Fruit fly (Drosophila melanogaster) whole organism, prepupa: ENCODE results near the gene CG7497.

Experiments used
- Blimp-1 ChIP-seq: fragments of 200-800 bp; sonication (Bioruptor generic); optimal IDR thresholded peaks from 3 replicates; lab custom pipeline; 2017; ENCODE audit warnings: missing biosample characterization, missing genetic modification characterization, mild to moderate bottlenecking, moderate library complexity, missing genetic modification reagents
- CG10631 ChIP-seq: fragments of 200-800 bp; sonication (Bioruptor generic); optimal IDR thresholded peaks from 2 replicates; lab custom pipeline; 2016; ENCODE audit warnings: missing biosample characterization, missing genetic modification characterization
- CG10669 ChIP-seq: fragments of 200-800 bp; sonication (Bioruptor generic); optimal IDR thresholded peaks from 3 replicates; lab custom pipeline; 2018; ENCODE audit warnings: missing biosample characterization, mild to moderate bottlenecking, missing genetic modification characterization, moderate library complexity
- CG11294 ChIP-seq: fragments of 200-800 bp; sonication (Bioruptor generic); IDR thresholded peaks from 2 replicates; pipeline ENCODE4 v1.3.6; 2022; ENCODE audit warnings: missing biosample characterization, missing genetic modification characterization
- CG11762 ChIP-seq: fragments of 200-800 bp; sonication (Bioruptor generic); optimal IDR thresholded peaks from 3 replicates; lab custom pipeline; 2016; ENCODE audit warnings: missing biosample characterization, missing genetic modification characterization; ENCODE audit not compliant: insufficient read depth
- CG1621 ChIP-seq: fragments of 200-800 bp; sonication (Bioruptor generic); optimal IDR thresholded peaks from 3 replicates; lab custom pipeline; 2018; ENCODE audit warnings: missing biosample characterization, mild to moderate bottlenecking, missing genetic modification characterization
- CG31627 ChIP-seq: fragments of 200-800 bp; sonication (Bioruptor generic); optimal IDR thresholded peaks from 3 replicates; lab custom pipeline; 2016; ENCODE audit warnings: missing biosample characterization, missing genetic modification characterization
- CG32006 ChIP-seq: fragments of 200-800 bp; sonication (Bioruptor generic); optimal IDR thresholded peaks from 3 replicates; lab custom pipeline; 2017; ENCODE audit warnings: missing biosample characterization, mild to moderate bottlenecking, missing genetic modification characterization
- CG34406 ChIP-seq: fragments of 200-800 bp; sonication (Bioruptor generic); optimal IDR thresholded peaks from 3 replicates; lab custom pipeline; 2016; ENCODE audit warnings: missing biosample characterization, missing genetic modification characterization
- CG3919 ChIP-seq: fragments of 200-800 bp; sonication (Bioruptor generic); optimal IDR thresholded peaks from 3 replicates; lab custom pipeline; 2016; ENCODE audit warnings: missing biosample characterization, missing genetic modification characterization
- CG4318 ChIP-seq: fragments of 200-800 bp; sonication (Bioruptor generic); optimal IDR thresholded peaks from 3 replicates; lab custom pipeline; 2017; ENCODE audit warnings: missing biosample characterization, mild to moderate bottlenecking, missing genetic modification characterization
- CG6163 ChIP-seq: fragments of 200-800 bp; sonication (Bioruptor generic); IDR thresholded peaks from 3 replicates; pipeline ENCODE4 v1.3.6; 2022; ENCODE audit warnings: missing biosample characterization, missing genetic modification characterization
- CG6276 ChIP-seq: fragments of 200-800 bp; sonication (Bioruptor generic); optimal IDR thresholded peaks from 2 replicates; lab custom pipeline; 2017; ENCODE audit warnings: missing biosample characterization, mild to moderate bottlenecking, missing genetic modification characterization
- CG6792 ChIP-seq: fragments of 200-800 bp; sonication (Bioruptor generic); optimal IDR thresholded peaks from 3 replicates; lab custom pipeline; 2016; ENCODE audit warnings: missing biosample characterization, missing genetic modification characterization
- CG6808 ChIP-seq: fragments of 200-800 bp; sonication (Bioruptor generic); optimal IDR thresholded peaks from 3 replicates; lab custom pipeline; 2017; ENCODE audit warnings: missing biosample characterization, missing genetic modification characterization, mild to moderate bottlenecking, moderate library complexity, missing genetic modification reagents
- CG6854 ChIP-seq: fragments of 200-800 bp; sonication (Bioruptor generic); optimal IDR thresholded peaks from 2 replicates; lab custom pipeline; 2017; ENCODE audit warnings: missing biosample characterization, mild to moderate bottlenecking, missing genetic modification characterization
- CG8119 ChIP-seq: fragments of 200-800 bp; sonication (Bioruptor generic); IDR thresholded peaks from 3 replicates; pipeline ENCODE4 v1.3.6; 2022; ENCODE audit warnings: missing biosample characterization, missing genetic modification characterization
- CG8319 ChIP-seq: fragments of 200-800 bp; sonication (Bioruptor generic); optimal IDR thresholded peaks from 3 replicates; lab custom pipeline; 2016; ENCODE audit warnings: missing biosample characterization, missing genetic modification characterization
- CG9139 ChIP-seq: fragments of 200-800 bp; sonication (Bioruptor generic); optimal IDR thresholded peaks from 3 replicates; lab custom pipeline; 2017; ENCODE audit warnings: missing biosample characterization, mild to moderate bottlenecking, missing genetic modification characterization
- Eip75B ChIP-seq: fragments of 200-800 bp; sonication (Bioruptor generic); optimal IDR thresholded peaks from 3 replicates; lab custom pipeline; 2016; ENCODE audit warnings: missing biosample characterization, missing genetic modification characterization
- Eip78C ChIP-seq: fragments of 200-800 bp; sonication (Bioruptor generic); peaks from one replicate; lab custom pipeline; 2016; ENCODE audit warnings: missing biosample characterization, missing genetic modification characterization
- Eip93F ChIP-seq: fragments of 200-800 bp; sonication (Bioruptor generic); optimal IDR thresholded peaks from 2 replicates; lab custom pipeline; 2016; ENCODE audit warnings: missing biosample characterization, mild to moderate bottlenecking, missing genetic modification characterization
- Ets21C ChIP-seq: fragments of 200-800 bp; sonication (Bioruptor generic); optimal IDR thresholded peaks from 3 replicates; lab custom pipeline; 2016; ENCODE audit warnings: missing biosample characterization, missing genetic modification characterization
- Hr38 ChIP-seq: sonication (Bioruptor generic); optimal IDR thresholded peaks from 2 replicates; lab custom pipeline; 2016; ENCODE audit warnings: missing biosample characterization, missing genetic modification characterization
- Hr39 ChIP-seq: fragments of 200-800 bp; sonication (Bioruptor generic); optimal IDR thresholded peaks from 2 replicates; lab custom pipeline; 2016; ENCODE audit warnings: missing biosample characterization, missing genetic modification characterization
- Hr4 ChIP-seq: fragments of 200-800 bp; sonication (Bioruptor generic); optimal IDR thresholded peaks from 3 replicates; lab custom pipeline; 2016; ENCODE audit warnings: missing biosample characterization, missing genetic modification characterization
- Lpt ChIP-seq: fragments of 200-800 bp; sonication (Bioruptor generic); optimal IDR thresholded peaks from 3 replicates; lab custom pipeline; 2016; ENCODE audit warnings: missing biosample characterization, missing genetic modification characterization
- Met ChIP-seq: fragments of 200-800 bp; sonication (Bioruptor generic); optimal IDR thresholded peaks from 3 replicates; lab custom pipeline; 2016; ENCODE audit warnings: missing biosample characterization, missing genetic modification characterization
- Smox ChIP-seq: fragments of 200-800 bp; sonication (Bioruptor generic); optimal IDR thresholded peaks from 3 replicates; lab custom pipeline; 2016; ENCODE audit warnings: missing biosample characterization, missing genetic modification characterization
- Sox14 ChIP-seq: fragments of 200-800 bp; sonication (Bioruptor generic); optimal IDR thresholded peaks from 3 replicates; lab custom pipeline; 2016; ENCODE audit warnings: missing biosample characterization, missing genetic modification characterization
- achi ChIP-seq: fragments of 200-800 bp; sonication (Bioruptor generic); optimal IDR thresholded peaks from 3 replicates; lab custom pipeline; 2016; ENCODE audit warnings: missing biosample characterization, missing genetic modification characterization
- acj6 ChIP-seq: fragments of 200-800 bp; sonication (Bioruptor generic); optimal IDR thresholded peaks from 3 replicates; lab custom pipeline; 2016; ENCODE audit warnings: missing biosample characterization, missing genetic modification characterization
- cyc ChIP-seq: fragments of 200-800 bp; sonication (Bioruptor generic); optimal IDR thresholded peaks from 3 replicates; lab custom pipeline; 2016; ENCODE audit warnings: missing biosample characterization, missing genetic modification characterization
- dac ChIP-seq: fragments of 200-800 bp; sonication (Bioruptor generic); optimal IDR thresholded peaks from 2 replicates; lab custom pipeline; 2017; ENCODE audit warnings: missing biosample characterization, mild to moderate bottlenecking, missing genetic modification characterization
- dsx ChIP-seq: fragments of 200-800 bp; optimal IDR thresholded peaks from 3 replicates; lab custom pipeline; 2019; ENCODE audit warnings: missing biosample characterization, mild to moderate bottlenecking, missing genetic modification characterization, moderate library complexity; ENCODE audit not compliant: poor library complexity, severe bottlenecking
- eg ChIP-seq: fragments of 200-800 bp; sonication (Bioruptor generic); IDR thresholded peaks from 3 replicates; pipeline ENCODE4 v1.3.6; 2022; ENCODE audit warnings: missing biosample characterization, missing genetic modification characterization
- esn ChIP-seq: fragments of 200-800 bp; sonication (Bioruptor generic); optimal IDR thresholded peaks from 2 replicates; lab custom pipeline; 2016; ENCODE audit warnings: missing biosample characterization, mild to moderate bottlenecking, missing genetic modification characterization, moderate library complexity
- fd59A ChIP-seq: fragments of 200-800 bp; sonication (Bioruptor generic); optimal IDR thresholded peaks from 2 replicates; lab custom pipeline; 2017; ENCODE audit warnings: missing biosample characterization, mild to moderate bottlenecking, missing genetic modification characterization, missing genetic modification reagents
- fd85E ChIP-seq: fragments of 200-800 bp; sonication (Bioruptor generic); optimal IDR thresholded peaks from 3 replicates; lab custom pipeline; 2016; ENCODE audit warnings: missing biosample characterization, missing genetic modification characterization
- fkh ChIP-seq: fragments of 200-800 bp; sonication (Bioruptor generic); optimal IDR thresholded peaks from 3 replicates; lab custom pipeline; 2017; ENCODE audit warnings: missing biosample characterization, mild to moderate bottlenecking, missing genetic modification characterization, moderate library complexity
- net ChIP-seq: fragments of 200-800 bp; sonication (Bioruptor generic); optimal IDR thresholded peaks from 3 replicates; lab custom pipeline; 2016; ENCODE audit warnings: missing biosample characterization, missing genetic modification characterization
- pdm3 ChIP-seq: fragments of 200-800 bp; sonication (Bioruptor generic); optimal IDR thresholded peaks from 3 replicates; lab custom pipeline; 2016; ENCODE audit warnings: missing biosample characterization, missing genetic modification characterization
- salr ChIP-seq, 2 experiments: fragments of 200-800 bp; sonication (Bioruptor generic); optimal IDR thresholded peaks; 3 replicates each; lab custom pipeline; 2016 to 2018; ENCODE audit warnings: missing biosample characterization in 2 of 2, missing genetic modification characterization in 2 of 2, mild to moderate bottlenecking in 1 of 2
- spab ChIP-seq: fragments of 200-800 bp; sonication (Bioruptor generic); optimal IDR thresholded peaks from 2 replicates; lab custom pipeline; 2017; ENCODE audit warnings: missing biosample characterization, mild to moderate bottlenecking, missing genetic modification characterization, missing genetic modification reagents
- ss ChIP-seq, 2 experiments: fragments of 200-800 bp; sonication (Bioruptor generic); optimal IDR thresholded peaks; 2 replicates in 1 of 2; 3 replicates in 1 of 2; lab custom pipeline; 2017 to 2018; ENCODE audit warnings: mild to moderate bottlenecking in 2 of 2, missing biosample characterization in 2 of 2, missing genetic modification characterization in 2 of 2, moderate library complexity in 1 of 2
- svp ChIP-seq: fragments of 200-800 bp; sonication (Bioruptor generic); peaks from one replicate; lab custom pipeline; 2016; ENCODE audit warnings: missing biosample characterization, missing genetic modification characterization
- topi ChIP-seq: fragments of 200-800 bp; sonication (Bioruptor generic); optimal IDR thresholded peaks from 3 replicates; lab custom pipeline; 2016; ENCODE audit warnings: missing biosample characterization, missing genetic modification characterization
- vri ChIP-seq: fragments of 200-800 bp; sonication (Bioruptor generic); optimal IDR thresholded peaks from 3 replicates; lab custom pipeline; 2016; ENCODE audit warnings: missing biosample characterization, mild to moderate bottlenecking, missing genetic modification characterization

CG7497 gene

DNA sequence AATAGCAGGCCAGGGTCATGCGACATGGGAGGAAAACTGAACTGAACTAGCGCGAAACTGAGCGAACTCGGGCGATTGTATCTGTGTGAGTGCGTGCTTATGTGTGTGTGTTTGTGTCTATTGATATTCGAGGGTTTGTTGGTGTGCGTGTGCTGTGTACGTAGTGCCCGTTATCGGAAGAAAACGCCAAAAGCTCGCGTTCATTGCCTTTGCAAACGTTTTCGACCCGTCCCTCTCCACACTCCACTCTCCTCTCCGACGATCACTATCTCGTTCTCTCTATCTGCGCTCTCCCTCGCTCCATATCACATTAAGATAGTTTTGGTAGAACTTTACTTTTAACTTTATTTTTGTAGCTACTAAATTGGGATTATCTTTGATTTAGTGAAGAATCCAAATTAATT lies 16.4 kb upstream of the CG7497 start:
- TF ChIP-seq fkh (GFP tag; lab: Kevin White, UChicago) (peak; percentile 82), fd85E (GFP tag; lab: Kevin White, UChicago) (no peak), Eip75B (GFP tag; lab: Kevin White, UChicago) (no peak)

DNA sequence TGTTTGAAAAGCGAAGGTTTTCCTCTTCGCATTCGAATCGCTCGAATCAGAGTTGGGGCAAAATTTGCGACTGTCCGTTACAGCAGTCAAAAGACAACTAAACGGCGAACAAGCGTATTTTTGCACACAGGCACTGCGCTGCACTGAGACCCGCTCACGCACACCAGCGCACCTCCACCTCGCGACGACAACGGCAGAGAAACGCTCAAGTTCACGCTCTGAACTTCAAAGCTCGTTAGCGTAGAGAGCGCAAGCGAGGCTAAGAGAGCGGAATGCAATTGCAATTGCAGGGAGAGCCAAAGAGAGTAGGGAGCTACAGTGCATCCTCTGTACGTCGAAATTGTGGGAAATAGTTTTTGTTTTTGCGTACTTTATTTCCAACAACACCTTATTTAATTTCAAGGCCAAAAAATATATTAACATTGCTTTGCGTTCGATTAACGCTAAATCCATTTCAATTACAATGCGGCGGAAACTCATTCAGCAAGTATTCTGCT lies 14.0 kb upstream of the CG7497 start, which contains the start of gene Eip74EF:
TSS of gene Eip74EF (minus strand) at position 117 of the 497 bp plus-strand sequence.
- TF ChIP-seq Lpt (GFP tag; lab: Kevin White, UChicago) (peak; percentile 52), pdm3 (peak; percentile 74), CG6792 (GFP tag; lab: Kevin White, UChicago) (peak; percentile 72), Sox14 (peak; percentile 70), CG4318 (GFP tag; lab: Kevin White, UChicago) (no peak), CG34406 (GFP tag; lab: Kevin White, UChicago) (peak; percentile 40), fkh (GFP tag; lab: Kevin White, UChicago) (no peak), cyc (GFP tag; lab: Kevin White, UChicago) (peak; percentile 75), Eip93F (GFP tag; lab: Kevin White, UChicago) (peak; percentile 60), CG8319 (GFP tag; lab: Kevin White, UChicago) (peak; percentile 22), topi (GFP tag; lab: Kevin White, UChicago) (peak; percentile 74), fd85E (GFP tag; lab: Kevin White, UChicago) (peak; percentile 62), spab (GFP tag; lab: Kevin White, UChicago) (peak; percentile 45), CG11294 (GFP tag; lab: Robert Waterston, UW) (0 out of 2 replicates have a peak, but pooled peaks have one; percentile 31), CG31627 (GFP tag; lab: Kevin White, UChicago) (peak; percentile 60), salr (GFP tag; optimal IDR thresholded peaks at IDR 0.05; lab: Kevin White, UChicago) (no peak), Hr39 (GFP tag; lab: Kevin White, UChicago) (peak; percentile 72), CG6163 (GFP tag; lab: Robert Waterston, UW) (peak; percentile 86), Smox (GFP tag; lab: Kevin White, UChicago) (peak; percentile 71), Eip78C (peak; percentile 85), CG10631 (peak; percentile 31), dsx (peak; percentile 53), esn (GFP tag; lab: Kevin White, UChicago) (peak; percentile 85), Ets21C (peak; percentile 67), Blimp-1 (GFP tag; lab: Kevin White, UChicago) (peak; percentile 37), vri (GFP tag; lab: Kevin White, UChicago) (peak; percentile 70), CG32006 (GFP tag; lab: Kevin White, UChicago) (peak; percentile 55), CG3919 (GFP tag; lab: Kevin White, UChicago) (peak; percentile 73), Hr4 (GFP tag; lab: Kevin White, UChicago) (peak; percentile 68), CG1621 (tag; lab: Kevin White, UChicago) (peak; percentile 36), eg (GFP tag; lab: Robert Waterston, UW) (peak; percentile 81), Eip75B (GFP tag; lab: Kevin White, UChicago) (peak; percentile 77), CG11762 (GFP tag; lab: Kevin White, UChicago) (peak; percentile 51), dac (no peak), Met (peak; percentile 71), CG6808 (GFP tag; lab: Kevin White, UChicago) (peak; percentile 57), svp (GFP tag; lab: Kevin White, UChicago) (peak; percentile 91), CG9139 (GFP tag; lab: Kevin White, UChicago) (peak; percentile 56), CG8119 (GFP tag; lab: Robert Waterston, UW) (peak; percentile 72; the same call in 2 of the 3 replicates), Hr38 (GFP tag; lab: Kevin White, UChicago) (no peak), acj6 (GFP tag; lab: Kevin White, UChicago) (peak; percentile 66), CG6276 (GFP tag; lab: Kevin White, UChicago) (peak; percentile 27), ss (GFP tag; optimal IDR thresholded peaks at IDR 0.05; lab: Kevin White, UChicago) (peak; percentile 56 to 67), CG6854 (peak; percentile 81), achi (GFP tag; lab: Kevin White, UChicago) (peak; percentile 44), net (peak; percentile 76), CG10669 (peak; percentile 61), fd59A (peak; percentile 25)
